Worm (Caenorhabditis elegans) whole organism, L1 larva: ENCODE measurements around the gene ges-1.

Experiments
- C16A3.4 ChIP-seq: fragments of 150-350 bp; optimal IDR thresholded peaks from 2 replicates; lab custom pipeline; 2014; ENCODE audit warnings: missing biosample characterization, missing genetic modification characterization
- Y116A8C.19 ChIP-seq: sonication (generic microtip); optimal IDR thresholded peaks from 2 replicates; lab custom pipeline; 2016; ENCODE audit warnings: missing compliant biosample characterization, missing genetic modification characterization, borderline replicate concordance
- aha-1 ChIP-seq: fragments of 150-350 bp; optimal IDR thresholded peaks from 2 replicates; lab custom pipeline; 2014; ENCODE audit warnings: missing biosample characterization, missing genetic modification characterization
- alr-1 ChIP-seq: fragments of 200-800 bp; sonication (Bioruptor generic); optimal IDR thresholded peaks from 2 replicates; lab custom pipeline; 2018; ENCODE audit warnings: borderline replicate concordance, mild to moderate bottlenecking, missing genetic modification characterization, missing compliant biosample characterization
- blmp-1 ChIP-seq: fragments of 150-350 bp; optimal IDR thresholded peaks from 2 replicates; lab custom pipeline; 2014; ENCODE audit warnings: missing biosample characterization, missing genetic modification characterization
- ceh-8 ChIP-seq: fragments of 200-800 bp; sonication (Bioruptor generic); optimal IDR thresholded peaks from 2 replicates; lab custom pipeline; 2018; ENCODE audit warnings: mild to moderate bottlenecking, missing genetic modification characterization, moderate library complexity, missing compliant biosample characterization
- ceh-82 ChIP-seq, 3 experiments: fragments of 150-350 bp in 1 of 3; sonication (generic microtip) in 2 of 3; optimal IDR thresholded peaks; 2 replicates each; lab custom pipeline; 2014 to 2017; ENCODE audit warnings: missing biosample characterization in 3 of 3, missing genetic modification characterization in 3 of 3
- ceh-90 ChIP-seq: sonication (generic microtip); optimal IDR thresholded peaks from 2 replicates; lab custom pipeline; 2016; ENCODE audit warnings: missing genetic modification characterization, missing compliant biosample characterization
- ces-1 ChIP-seq: fragments of 150-350 bp; optimal IDR thresholded peaks from 2 replicates; lab custom pipeline; 2014; ENCODE audit warnings: missing biosample characterization, missing genetic modification reagents, missing genetic modification characterization
- dpl-1 ChIP-seq, 3 experiments: fragments of 150-350 bp in 2 of 3; sonication (generic microtip) in 1 of 3; optimal IDR thresholded peaks; 2 replicates each; lab custom pipeline; 2014 to 2017; ENCODE audit warnings: missing biosample characterization in 3 of 3, missing genetic modification characterization in 3 of 3, missing genetic modification reagents in 3 of 3
- efl-1 ChIP-seq, 4 experiments: fragments of 150-350 bp; optimal IDR thresholded peaks in 3 of 4; peaks in 1 of 4; 1 replicate in 1 of 4; 2 replicates in 3 of 4; lab custom pipeline; 2014; ENCODE audit warnings: missing biosample characterization in 2 of 4, missing genetic modification characterization in 2 of 4, missing genetic modification reagents in 2 of 4
- egl-27 ChIP-seq, 2 experiments: fragments of 150-350 bp in 1 of 2; sonication (generic microtip); optimal IDR thresholded peaks; 3 replicates each; lab custom pipeline; 2017 to 2018; ENCODE audit warnings: missing biosample characterization in 2 of 2, missing genetic modification characterization in 2 of 2, missing genetic modification reagents in 2 of 2
- elt-2 ChIP-seq: sonication (generic microtip); optimal IDR thresholded peaks from 2 replicates; lab custom pipeline; 2016; ENCODE audit warnings: missing genetic modification characterization, mild to moderate bottlenecking, inconsistent platforms, missing compliant biosample characterization, missing genetic modification reagents
- elt-3 ChIP-seq, 6 experiments: fragments of 150-350 bp in 1 of 6; sonication (generic microtip); optimal IDR thresholded peaks; 2 replicates each; lab custom pipeline; 2017 to 2018; ENCODE audit warnings: missing biosample characterization in 6 of 6, missing genetic modification characterization in 6 of 6, inconsistent platforms in 1 of 6
- fkh-4 ChIP-seq: sonication (generic microtip); optimal IDR thresholded peaks from 2 replicates; lab custom pipeline; 2016; ENCODE audit warnings: missing compliant biosample characterization, missing genetic modification characterization, borderline replicate concordance
- grh-1 ChIP-seq: fragments of 200-800 bp; sonication (Bioruptor generic); IDR thresholded peaks from 2 replicates; pipeline ENCODE4 v1.3.6; 2022; ENCODE audit warnings: missing genetic modification reagents, missing genetic modification characterization, missing compliant biosample characterization
- hlh-4 ChIP-seq: sonication (generic microtip); optimal IDR thresholded peaks from 2 replicates; lab custom pipeline; 2016; ENCODE audit warnings: mild to moderate bottlenecking, missing genetic modification characterization, missing compliant biosample characterization
- isw-1 ChIP-seq: fragments of 200-800 bp; sonication (Bioruptor generic); IDR thresholded peaks from 2 replicates; pipeline ENCODE4 v1.3.6; 2022; ENCODE audit warnings: missing genetic modification characterization, missing compliant biosample characterization
- lin-13 ChIP-seq: fragments of 150-350 bp; optimal IDR thresholded peaks from 2 replicates; lab custom pipeline; 2014; ENCODE audit warnings: missing biosample characterization, missing genetic modification reagents, missing genetic modification characterization
- lin-14 ChIP-seq: fragments of 200-800 bp; sonication (Bioruptor generic); optimal IDR thresholded peaks from 2 replicates; lab custom pipeline; 2018; ENCODE audit warnings: mild to moderate bottlenecking, missing genetic modification characterization, moderate library complexity, missing compliant biosample characterization
- lin-15B ChIP-seq: fragments of 150-350 bp; sonication (generic microtip); optimal IDR thresholded peaks from 3 replicates; lab custom pipeline; 2014; ENCODE audit warnings: missing biosample characterization, missing genetic modification characterization
- lin-35 ChIP-seq, 2 experiments: fragments of 150-350 bp; optimal IDR thresholded peaks; 2 replicates each; lab custom pipeline; 2014; ENCODE audit warnings: missing biosample characterization in 2 of 2, missing genetic modification characterization in 2 of 2, missing genetic modification reagents in 2 of 2
- mab-9 ChIP-seq: fragments of 200-800 bp; sonication (Bioruptor generic); IDR thresholded peaks from 2 replicates; pipeline ENCODE4 v1.3.6; 2022; ENCODE audit warnings: missing genetic modification reagents, missing genetic modification characterization, missing compliant biosample characterization
- mep-1 ChIP-seq: fragments of 150-350 bp; optimal IDR thresholded peaks from 2 replicates; lab custom pipeline; 2014; ENCODE audit warnings: missing biosample characterization, missing genetic modification characterization
- nhr-12 ChIP-seq: sonication (generic microtip); optimal IDR thresholded peaks from 2 replicates; lab custom pipeline; 2017; ENCODE audit warnings: missing biosample characterization, missing genetic modification characterization
- nhr-20 ChIP-seq: sonication (generic microtip); optimal IDR thresholded peaks from 2 replicates; lab custom pipeline; 2016; ENCODE audit warnings: mild to moderate bottlenecking, missing genetic modification characterization, missing compliant biosample characterization
- nhr-237 ChIP-seq: fragments of 150-350 bp; optimal IDR thresholded peaks from 2 replicates; lab custom pipeline; 2014; ENCODE audit warnings: missing biosample characterization, missing genetic modification characterization
- nhr-77 ChIP-seq: fragments of 150-350 bp; optimal IDR thresholded peaks from 2 replicates; lab custom pipeline; 2014; ENCODE audit warnings: missing biosample characterization, missing genetic modification characterization
- nhr-84 ChIP-seq: sonication (generic microtip); optimal IDR thresholded peaks from 2 replicates; lab custom pipeline; 2017; ENCODE audit warnings: missing biosample characterization, missing genetic modification characterization
- pag-3 ChIP-seq: sonication (generic microtip); optimal IDR thresholded peaks from 2 replicates; lab custom pipeline; 2017; ENCODE audit warnings: missing genetic modification characterization, mild to moderate bottlenecking, missing compliant biosample characterization, antibody characterized with exemption, borderline replicate concordance; ENCODE audit not compliant: insufficient read depth
- pqm-1 ChIP-seq: sonication (generic microtip); optimal IDR thresholded peaks from 3 replicates; lab custom pipeline; 2017; ENCODE audit warnings: missing biosample characterization, missing genetic modification characterization
- sox-4 ChIP-seq: sonication (generic microtip); optimal IDR thresholded peaks from 2 replicates; lab custom pipeline; 2016; ENCODE audit warnings: missing genetic modification characterization, missing compliant biosample characterization
- sup-37 ChIP-seq: fragments of 200-800 bp; sonication (Bioruptor generic); optimal IDR thresholded peaks from 2 replicates; lab custom pipeline; 2018; ENCODE audit warnings: mild to moderate bottlenecking, missing genetic modification characterization, missing compliant biosample characterization
- tbx-2 ChIP-seq: sonication (generic microtip); optimal IDR thresholded peaks from 2 replicates; lab custom pipeline; 2016; ENCODE audit warnings: missing genetic modification characterization, missing compliant biosample characterization
- unc-130 ChIP-seq: fragments of 150-350 bp; optimal IDR thresholded peaks from 2 replicates; lab custom pipeline; 2017; ENCODE audit warnings: missing biosample characterization, missing genetic modification characterization, inconsistent platforms
- unc-30 ChIP-seq: sonication (generic microtip); optimal IDR thresholded peaks from 2 replicates; lab custom pipeline; 2017; ENCODE audit warnings: missing biosample characterization, missing genetic modification characterization
- vab-15 ChIP-seq: sonication (generic microtip); optimal IDR thresholded peaks from 2 replicates; lab custom pipeline; 2017; ENCODE audit warnings: missing genotype, mild to moderate bottlenecking, missing genetic modification characterization, missing compliant biosample characterization
- xbp-1 ChIP-seq: sonication (generic microtip); optimal IDR thresholded peaks from 2 replicates; lab custom pipeline; 2016; ENCODE audit warnings: missing genetic modification characterization, missing compliant biosample characterization
- zip-4 ChIP-seq: fragments of 200-800 bp; sonication (Bioruptor generic); optimal IDR thresholded peaks from 2 replicates; lab custom pipeline; 2018; ENCODE audit warnings: mild to moderate bottlenecking, missing genetic modification characterization, moderate library complexity, missing compliant biosample characterization

Gene ges-1

ce11 chrV:1438205-1438604 is 6.3 kb upstream of the ges-1 start:
- TF ChIP-seq elt-2 (tag; lab: Kevin White, UChicago) (no peak), C16A3.4 (no peak), xbp-1 (tag; lab: Kevin White, UChicago) (no peak), pag-3 (tag; lab: Kevin White, UChicago) (no peak), hlh-4 (no peak), ces-1 (GFP tag; lab: Kevin White, UChicago) (no peak), sox-4 (tag; lab: Kevin White, UChicago) (no peak), Y116A8C.19 (tag; lab: Kevin White, UChicago) (no peak), lin-15B (tag; lab: Kevin White, UChicago) (no peak), nhr-237 (tag; lab: Kevin White, UChicago) (no peak), sup-37 (GFP tag; lab: Kevin White, UChicago) (no peak), lin-13 (no peak), aha-1 (tag; lab: Kevin White, UChicago) (no peak), pqm-1 (tag; lab: Kevin White, UChicago) (no peak), ceh-90 (no peak), fkh-4 (tag; lab: Kevin White, UChicago) (no peak), ceh-8 (GFP tag; lab: Kevin White, UChicago) (no peak), lin-35 (GFP tag; optimal IDR thresholded peaks at IDR 0.05; lab: Kevin White, UChicago) (no peak), unc-130 (tag; lab: Kevin White, UChicago) (no peak), mep-1 (tag; lab: Kevin White, UChicago) (no peak), lin-14 (GFP tag; lab: Kevin White, UChicago) (peak; percentile 52), zip-4 (no peak), nhr-12 (tag; lab: Kevin White, UChicago) (no peak), unc-30 (no peak), grh-1 (GFP tag; lab: Robert Waterston, UW) (peak; percentile 47; the same call in 1 of the 2 replicates), nhr-84 (tag; lab: Kevin White, UChicago) (no peak), nhr-20 (peak; percentile 12), egl-27 (tag; optimal IDR thresholded peaks at IDR 0.05; lab: Kevin White, UChicago) (no peak), tbx-2 (tag; lab: Kevin White, UChicago) (peak; percentile 25), blmp-1 (peak; percentile 52), isw-1 (no peak), alr-1 (tag; lab: Kevin White, UChicago) (no peak), elt-3 (tag; optimal IDR thresholded peaks at IDR 0.05; lab: Kevin White, UChicago) (peak in 2 of 6 experiments; percentile 12 to 65), mab-9 (GFP tag; lab: Robert Waterston, UW) (no peak), vab-15 (tag; lab: Kevin White, UChicago) (no peak), ceh-82 (tag; optimal IDR thresholded peaks at IDR 0.05; lab: Kevin White, UChicago) (no peak), nhr-77 (tag; lab: Kevin White, UChicago) (no peak)

ce11 chrV:1435106-1435505 is 3.2 kb upstream of the ges-1 start:
- no peak for TF ChIP-seq nhr-12 (tag; lab: Kevin White, UChicago)
- TF ChIP-seq efl-1 (optimal IDR thresholded peaks at IDR 0.05; lab: Kevin White, UChicago): no peak
- TF ChIP-seq efl-1 (GFP tag; optimal IDR thresholded peaks at IDR 0.05 in 1 of 2; lab: Kevin White, UChicago): peak in 1 of 2 experiments; percentile 93

DNA sequence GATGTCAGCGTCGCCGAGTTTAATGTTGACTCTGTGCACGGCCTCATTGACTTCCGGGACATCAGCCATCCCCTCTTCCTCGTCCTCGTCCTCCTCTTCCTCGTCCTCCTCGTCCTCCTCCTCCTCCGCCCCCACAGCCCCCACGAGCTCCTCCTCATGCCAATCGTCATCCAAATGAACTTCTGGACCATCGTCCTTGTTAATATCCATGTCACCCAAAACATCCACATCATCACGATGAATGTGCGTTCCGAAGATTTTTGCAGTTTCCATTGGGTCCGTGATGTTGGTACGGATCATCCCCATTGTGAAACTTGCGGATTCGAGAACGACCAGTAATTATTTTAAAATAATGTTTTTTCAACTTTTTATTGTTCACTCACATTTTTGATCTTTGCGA is 2.5 kb upstream of the ges-1 start:
- TF ChIP-seq dpl-1 (GFP tag; optimal IDR thresholded peaks at IDR 0.05; lab: Kevin White, UChicago) (peak in 1 of 3 experiments; percentile 11), tbx-2 (tag; lab: Kevin White, UChicago) (no peak), efl-1 (optimal IDR thresholded peaks at IDR 0.05; lab: Kevin White, UChicago) (no peak), efl-1 (GFP tag; optimal IDR thresholded peaks at IDR 0.05 in 1 of 2; lab: Kevin White, UChicago) (peak in 1 of 2 experiments; percentile 87)
